Fruit fly (Drosophila melanogaster): ENCODE results near the gene CAH5.
A peak's percentile ranks its signal among the peaks of the same experiment; 100 is the strongest.

The CAH5 gene

DNA sequence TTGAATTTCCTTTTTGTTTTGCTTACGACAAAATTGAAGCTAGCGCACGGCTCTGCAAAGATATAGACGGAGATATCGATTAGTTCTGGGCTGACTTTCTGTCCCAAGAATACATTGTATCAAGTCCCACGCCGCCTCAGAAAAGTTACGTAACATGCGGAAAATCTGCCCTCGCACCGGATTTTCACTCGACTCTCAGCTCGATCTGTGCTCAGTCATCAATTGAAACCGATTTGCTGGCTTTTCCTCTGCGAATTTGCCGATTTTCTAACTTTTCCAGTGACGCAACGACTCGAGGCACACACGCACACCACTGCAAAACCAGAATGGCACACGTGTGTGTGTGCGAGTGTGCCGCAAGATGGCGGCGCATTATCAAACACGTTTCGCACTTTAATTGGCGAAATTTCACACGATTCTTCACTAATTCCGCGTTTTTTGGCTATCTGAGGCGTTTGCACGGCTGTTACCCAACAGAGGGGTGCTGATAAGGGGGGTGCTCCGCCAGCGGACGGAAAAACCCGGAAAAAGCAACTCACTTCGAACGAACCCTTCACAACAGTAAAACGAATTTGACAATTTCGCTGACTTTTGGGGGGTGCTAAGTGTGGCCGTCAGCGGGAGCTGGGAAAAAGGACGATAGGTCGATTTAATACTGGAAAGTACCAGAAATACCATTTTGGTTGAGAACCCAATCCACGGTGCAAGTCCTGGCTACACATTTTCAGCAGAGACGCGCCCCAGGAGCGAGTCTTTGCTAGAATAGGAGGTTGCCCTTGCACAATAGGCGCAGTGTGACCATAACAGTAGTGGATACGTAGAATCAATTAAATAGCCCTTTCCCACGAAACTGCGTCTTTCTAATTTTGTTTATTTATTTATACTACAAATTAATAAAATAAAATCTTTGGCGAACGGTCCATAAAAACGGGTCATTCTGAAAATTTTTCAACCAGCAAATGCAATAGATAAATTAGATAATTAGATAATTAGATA, 43.1 kb upstream of the CAH5 start, which contains the start of gene ATPsynC (continued):
- TF ChIP-seq CG31365 (tag; optimal IDR thresholded peaks at IDR 0.05) (peak; percentile 69), sug (tag; optimal IDR thresholded peaks at IDR 0.05) (peak; percentile 83), bowl (GFP tag; IDR thresholded peaks at IDR 0.05) (no peak), H15 (GFP tag; IDR thresholded peaks at IDR 0.05) (no peak), knrl (GFP tag; IDR thresholded peaks at IDR 0.05; ENCODE audit: partially characterized antibody) (no peak), ems (GFP tag; optimal IDR thresholded peaks at IDR 0.05) (peak; percentile 27), chinmo (GFP tag; IDR thresholded peaks at IDR 0.05; ENCODE audit: partially characterized antibody) (no peak), usp (GFP tag; optimal IDR thresholded peaks at IDR 0.05) (no peak), CG15011 (GFP tag; optimal IDR thresholded peaks at IDR 0.05) (no peak), CG7963 (GFP tag; IDR thresholded peaks at IDR 0.05; ENCODE audit: partially characterized antibody) (no peak), Dp (GFP tag; optimal IDR thresholded peaks at IDR 0.05) (peak; percentile 56), Tbp (GFP tag; optimal IDR thresholded peaks at IDR 0.05) (no peak), peb (GFP tag; IDR thresholded peaks at IDR 0.05) (no peak), pzg (GFP tag; optimal IDR thresholded peaks at IDR 0.05) (peak; percentile 100), lola (GFP tag; optimal IDR thresholded peaks at IDR 0.05) (peak in 1 of 3 experiments; percentile 94), CG6791 (GFP tag; IDR thresholded peaks at IDR 0.05; ENCODE audit: partially characterized antibody) (no peak), Nf-YC (tag; optimal IDR thresholded peaks at IDR 0.05) (peak; percentile 39), CG13287 (GFP tag; IDR thresholded peaks at IDR 0.05; ENCODE audit: partially characterized antibody) (no peak), Adf1 (GFP tag; IDR thresholded peaks at IDR 0.05) (no peak), Ravus (GFP tag; IDR thresholded peaks at IDR 0.05) (no peak), CG7928 (GFP tag; optimal IDR thresholded peaks at IDR 0.05) (peak; percentile 70), ERR (GFP tag; optimal IDR thresholded peaks at IDR 0.05) (peak; percentile 58), CG2120 (GFP tag; optimal IDR thresholded peaks at IDR 0.05) (peak; percentile 39), MTF-1 (GFP tag; optimal IDR thresholded peaks at IDR 0.05; ENCODE audit: borderline replicate concordance) (peak; percentile 7), tin (GFP tag; optimal IDR thresholded peaks at IDR 0.05) (peak; percentile 31), Awh (GFP tag; IDR thresholded peaks at IDR 0.05) (no peak), CG3726 (GFP tag; IDR thresholded peaks at IDR 0.05) (no peak), CG17568 (GFP tag; optimal IDR thresholded peaks at IDR 0.05) (no peak), zf30C (GFP tag; optimal IDR thresholded peaks at IDR 0.05) (no peak), Rfx (GFP tag; IDR thresholded peaks at IDR 0.05) (no peak), zfh2 (GFP tag; optimal IDR thresholded peaks at IDR 0.05) (peak; percentile 16), MBD-R2 (GFP tag; IDR thresholded peaks at IDR 0.05) (no peak), CG4328 (GFP tag; optimal IDR thresholded peaks at IDR 0.05) (peak; percentile 55), CG32772 (GFP tag; IDR thresholded peaks at IDR 0.05) (no peak), sd (tag; optimal IDR thresholded peaks at IDR 0.05) (peak; percentile 37), fd102C (GFP tag; optimal IDR thresholded peaks at IDR 0.05) (peak; percentile 7), fru (optimal IDR thresholded peaks at IDR 0.05) (no peak), CG12236 (GFP tag; optimal IDR thresholded peaks at IDR 0.05) (no peak), stwl (tag; optimal IDR thresholded peaks at IDR 0.05) (peak; percentile 56), CG17328 (GFP tag; IDR thresholded peaks at IDR 0.05) (no peak), bsh (GFP tag; optimal IDR thresholded peaks at IDR 0.05) (peak in 1 of 2 experiments; percentile 53), grn (GFP tag; optimal IDR thresholded peaks at IDR 0.05) (no peak), toy (GFP tag; IDR thresholded peaks at IDR 0.05) (no peak), zfh1 (GFP tag; IDR thresholded peaks at IDR 0.05) (no peak), CG2199 (GFP tag; IDR thresholded peaks at IDR 0.05) (no peak), CG6765 (GFP tag; optimal IDR thresholded peaks at IDR 0.05) (peak; percentile 78), D19B (GFP tag; optimal IDR thresholded peaks at IDR 0.05) (no peak), CG14014 (GFP tag; IDR thresholded peaks at IDR 0.05) (no peak), CG9876 (GFP tag; optimal IDR thresholded peaks at IDR 0.05) (no peak)
